Fruit fly (Drosophila melanogaster) whole organism, embryonic: ENCODE results near the gene CG43850.
A peak's percentile ranks its signal among the peaks of the same experiment; 100 is the strongest.

ENCODE experiments used
- Abd-B ChIP-seq: fragments of 200-800 bp; sonication (Bioruptor generic); optimal IDR thresholded peaks from 2 replicates; lab custom pipeline; 2018; ENCODE audit warnings: missing biosample characterization, mild to moderate bottlenecking, missing genetic modification characterization, moderate library complexity
- Atf-2 ChIP-seq: fragments of 200-800 bp; sonication (Bioruptor generic); optimal IDR thresholded peaks from 2 replicates; lab custom pipeline; 2016; ENCODE audit warnings: missing biosample characterization, missing genetic modification characterization
- Bteb2 ChIP-seq: fragments of 200-800 bp; sonication (Bioruptor generic); optimal IDR thresholded peaks from 2 replicates; lab custom pipeline; 2016; ENCODE audit warnings: missing biosample characterization, missing genetic modification characterization
- CG10431 ChIP-seq: fragments of 200-800 bp; sonication (Bioruptor generic); optimal IDR thresholded peaks from 3 replicates; lab custom pipeline; 2018; ENCODE audit warnings: missing biosample characterization, mild to moderate bottlenecking, missing genetic modification characterization
- CG10565 ChIP-seq: fragments of 200-800 bp; sonication (Bioruptor generic); optimal IDR thresholded peaks from 3 replicates; lab custom pipeline; 2016; ENCODE audit warnings: missing biosample characterization, mild to moderate bottlenecking, missing genetic modification characterization
- CG10979 ChIP-seq: fragments of 200-800 bp; sonication (Bioruptor generic); optimal IDR thresholded peaks from 2 replicates; lab custom pipeline; 2018; ENCODE audit warnings: missing biosample characterization, mild to moderate bottlenecking, missing genetic modification characterization, moderate library complexity
- CG11560 ChIP-seq: fragments of 200-800 bp; sonication (Bioruptor generic); IDR thresholded peaks from 3 replicates; pipeline ENCODE4 v1.3.6; 2022; ENCODE audit warnings: missing biosample characterization, missing genetic modification characterization
- CG13624 ChIP-seq: fragments of 200-800 bp; sonication (Bioruptor generic); optimal IDR thresholded peaks from 2 replicates; lab custom pipeline; 2016; ENCODE audit warnings: missing biosample characterization, missing genetic modification characterization
- CG15011 ChIP-seq: fragments of 200-800 bp; sonication (Bioruptor generic); optimal IDR thresholded peaks from 3 replicates; lab custom pipeline; 2018; ENCODE audit warnings: missing biosample characterization, mild to moderate bottlenecking, missing genetic modification characterization
- CG17802 ChIP-seq: fragments of 200-800 bp; sonication (Bioruptor generic); optimal IDR thresholded peaks from 2 replicates; lab custom pipeline; 2018; ENCODE audit warnings: missing biosample characterization, mild to moderate bottlenecking, missing genetic modification characterization, moderate library complexity
- CG3407 ChIP-seq: fragments of 200-800 bp; sonication (Bioruptor generic); optimal IDR thresholded peaks from 2 replicates; lab custom pipeline; 2018; ENCODE audit warnings: missing biosample characterization, mild to moderate bottlenecking, missing genetic modification characterization
- CG4730 ChIP-seq: fragments of 200-800 bp; sonication (Bioruptor generic); IDR thresholded peaks from 2 replicates; pipeline ENCODE4 v1.3.6; 2022; ENCODE audit warnings: missing biosample characterization, missing genetic modification characterization
- CG5180 ChIP-seq: fragments of 200-800 bp; sonication (Bioruptor generic); optimal IDR thresholded peaks from 3 replicates; lab custom pipeline; 2017; ENCODE audit warnings: missing biosample characterization, missing genetic modification characterization, mild to moderate bottlenecking, moderate library complexity, missing genetic modification reagents
- CG6683 ChIP-seq: fragments of 200-800 bp; sonication (Bioruptor generic); optimal IDR thresholded peaks from 2 replicates; lab custom pipeline; 2017; ENCODE audit warnings: missing biosample characterization, mild to moderate bottlenecking, missing genetic modification characterization, missing genetic modification reagents
- CG6854 ChIP-seq: fragments of 200-800 bp; sonication (Bioruptor generic); optimal IDR thresholded peaks from 3 replicates; lab custom pipeline; 2017; ENCODE audit warnings: missing biosample characterization, mild to moderate bottlenecking, missing genetic modification characterization
- CrebB ChIP-seq: fragments of 200-800 bp; sonication (Bioruptor generic); optimal IDR thresholded peaks from 3 replicates; lab custom pipeline; 2018; ENCODE audit warnings: missing biosample characterization, mild to moderate bottlenecking, missing genetic modification characterization
- Dad ChIP-seq: fragments of 200-800 bp; sonication (Bioruptor generic); optimal IDR thresholded peaks from 3 replicates; lab custom pipeline; 2016; ENCODE audit warnings: missing biosample characterization, missing genetic modification characterization
- Dip3 ChIP-seq: fragments of 200-800 bp; sonication (Bioruptor generic); optimal IDR thresholded peaks from 3 replicates; lab custom pipeline; 2016; ENCODE audit warnings: missing biosample characterization, missing genetic modification characterization
- Fer3 ChIP-seq: fragments of 200-800 bp; sonication (Bioruptor generic); optimal IDR thresholded peaks from 2 replicates; lab custom pipeline; 2018; ENCODE audit warnings: missing biosample characterization, mild to moderate bottlenecking, missing genetic modification characterization, moderate library complexity
- HLH3B ChIP-seq: fragments of 200-800 bp; sonication (Bioruptor generic); IDR thresholded peaks from 2 replicates; pipeline ENCODE4 v1.3.6; 2022; ENCODE audit warnings: missing biosample characterization, missing genetic modification characterization
- HmgD ChIP-seq: fragments of 200-800 bp; sonication (Bioruptor generic); optimal IDR thresholded peaks from 3 replicates; lab custom pipeline; 2016; ENCODE audit warnings: missing biosample characterization, missing genetic modification characterization
- Lhr ChIP-seq: fragments of 200-800 bp; sonication (Bioruptor generic); optimal IDR thresholded peaks from 3 replicates; lab custom pipeline; 2017; ENCODE audit warnings: mild to moderate bottlenecking, missing biosample characterization, missing genetic modification reagents, missing genetic modification characterization
- MESR4 ChIP-seq: fragments of 200-800 bp; sonication (Bioruptor generic); optimal IDR thresholded peaks from 2 replicates; lab custom pipeline; 2018; ENCODE audit warnings: missing biosample characterization, mild to moderate bottlenecking, missing genetic modification characterization, moderate library complexity
- NK7.1 ChIP-seq: fragments of 200-800 bp; sonication (Bioruptor generic); optimal IDR thresholded peaks from 3 replicates; lab custom pipeline; 2016; ENCODE audit warnings: missing biosample characterization, missing genetic modification characterization
- Neu2 ChIP-seq: fragments of 200-800 bp; sonication (Bioruptor generic); optimal IDR thresholded peaks from 3 replicates; lab custom pipeline; 2016; ENCODE audit warnings: missing biosample characterization, missing genetic modification characterization, borderline replicate concordance
- Nf-YB ChIP-seq: fragments of 200-800 bp; sonication (Bioruptor generic); optimal IDR thresholded peaks from 3 replicates; lab custom pipeline; 2019; ENCODE audit warnings: missing biosample characterization, mild to moderate bottlenecking, missing genetic modification characterization, moderate library complexity
- Six4 ChIP-seq: fragments of 200-800 bp; sonication (Bioruptor generic); optimal IDR thresholded peaks from 2 replicates; lab custom pipeline; 2016; ENCODE audit warnings: missing biosample characterization, missing genetic modification characterization
- Xrp1 ChIP-seq: fragments of 200-800 bp; sonication (Bioruptor generic); IDR thresholded peaks from 2 replicates; pipeline ENCODE4 v1.3.6; 2022; ENCODE audit warnings: missing biosample characterization, missing genetic modification characterization
- YL-1 ChIP-seq: fragments of 200-800 bp; sonication (Bioruptor generic); optimal IDR thresholded peaks from 3 replicates; lab custom pipeline; 2017; ENCODE audit warnings: missing biosample characterization, mild to moderate bottlenecking, missing genetic modification characterization
- ac ChIP-seq: fragments of 200-800 bp; sonication (Bioruptor generic); optimal IDR thresholded peaks from 3 replicates; lab custom pipeline; 2017; ENCODE audit warnings: missing biosample characterization, mild to moderate bottlenecking, missing genetic modification characterization
- al ChIP-seq: fragments of 200-800 bp; sonication (Bioruptor generic); IDR thresholded peaks from 2 replicates; pipeline ENCODE4 v1.3.6; 2022; ENCODE audit warnings: missing biosample characterization, missing genetic modification characterization
- bbx ChIP-seq: fragments of 200-800 bp; sonication (Bioruptor generic); IDR thresholded peaks from 2 replicates; pipeline ENCODE4 v1.3.6; 2022; ENCODE audit warnings: missing biosample characterization, missing genetic modification characterization; ENCODE audit not compliant: partially characterized antibody
- dimm ChIP-seq: fragments of 200-800 bp; sonication (Bioruptor generic); IDR thresholded peaks from 2 replicates; pipeline ENCODE4 v1.3.6; 2022; ENCODE audit warnings: missing biosample characterization, missing genetic modification characterization
- dmrt11E ChIP-seq: fragments of 200-800 bp; sonication (Bioruptor generic); optimal IDR thresholded peaks from 3 replicates; lab custom pipeline; 2018; ENCODE audit warnings: missing biosample characterization, mild to moderate bottlenecking, missing genetic modification characterization, moderate library complexity
- dysf ChIP-seq: fragments of 200-800 bp; sonication (Bioruptor generic); IDR thresholded peaks from 3 replicates; pipeline ENCODE4 v1.3.6; 2022; ENCODE audit warnings: missing biosample characterization, missing genetic modification characterization
- en ChIP-seq: fragments of 200-800 bp; sonication (Bioruptor generic); optimal IDR thresholded peaks from 2 replicates; lab custom pipeline; 2016; ENCODE audit warnings: missing biosample characterization, missing genetic modification characterization
- grn ChIP-seq: fragments of 200-800 bp; sonication (Bioruptor generic); optimal IDR thresholded peaks from 3 replicates; lab custom pipeline; 2017; ENCODE audit warnings: missing biosample characterization, missing genetic modification characterization
- gro ChIP-seq: fragments of 200-800 bp; sonication (Bioruptor generic); optimal IDR thresholded peaks from 2 replicates; lab custom pipeline; 2016; ENCODE audit warnings: missing biosample characterization, missing genetic modification characterization
- her ChIP-seq: fragments of 200-800 bp; sonication (Bioruptor generic); optimal IDR thresholded peaks from 2 replicates; lab custom pipeline; 2016; ENCODE audit warnings: missing biosample characterization, missing genetic modification characterization
- luna ChIP-seq: fragments of 200-800 bp; sonication (Bioruptor generic); optimal IDR thresholded peaks from 2 replicates; lab custom pipeline; 2016; ENCODE audit warnings: missing biosample characterization, missing genetic modification characterization
- nerfin-2 ChIP-seq: fragments of 200-800 bp; sonication (Bioruptor generic); IDR thresholded peaks from 2 replicates; pipeline ENCODE4 v1.3.6; 2022; ENCODE audit warnings: missing biosample characterization, missing genetic modification characterization; ENCODE audit not compliant: partially characterized antibody
- pros ChIP-seq: fragments of 200-800 bp; sonication (Bioruptor generic); optimal IDR thresholded peaks from 3 replicates; lab custom pipeline; 2019; ENCODE audit warnings: missing biosample characterization, mild to moderate bottlenecking, missing genetic modification characterization, moderate library complexity
- run ChIP-seq: fragments of 200-800 bp; sonication (Bioruptor generic); optimal IDR thresholded peaks from 3 replicates; lab custom pipeline; 2018; ENCODE audit warnings: missing biosample characterization, mild to moderate bottlenecking, missing genetic modification characterization
- sc ChIP-seq, 3 experiments: fragments of >200 bp in 2 of 3; fragments of 200-800 bp in 1 of 3; sonication (Bioruptor generic) in 1 of 3; optimal IDR thresholded peaks; 2 replicates in 2 of 3; 3 replicates in 1 of 3; lab custom pipeline; 2017; ENCODE audit warnings: mild to moderate bottlenecking in 1 of 3, missing biosample characterization in 1 of 3, missing genetic modification characterization in 1 of 3, missing genetic modification reagents in 1 of 3
- slbo ChIP-seq: fragments of 200-800 bp; sonication (Bioruptor generic); IDR thresholded peaks from 2 replicates; pipeline ENCODE4 v1.3.6; 2022; ENCODE audit warnings: missing biosample characterization, missing genetic modification characterization
- sob ChIP-seq: fragments of 200-800 bp; sonication (Bioruptor generic); IDR thresholded peaks from 2 replicates; pipeline ENCODE4 v1.3.6; 2022; ENCODE audit warnings: missing biosample characterization, missing genetic modification characterization
- tll ChIP-seq, 2 experiments: fragments of 200-800 bp in 1 of 2; fragments of >200 bp in 1 of 2; sonication (Bioruptor generic) in 1 of 2; optimal IDR thresholded peaks; 2 replicates each; lab custom pipeline; 2017 to 2019; ENCODE audit warnings: missing biosample characterization in 2 of 2, missing genetic modification characterization in 2 of 2, mild to moderate bottlenecking in 1 of 2, moderate library complexity in 1 of 2
- tna ChIP-seq: fragments of 200-800 bp; sonication (Bioruptor generic); IDR thresholded peaks from 2 replicates; pipeline ENCODE4 v1.3.6; 2022; ENCODE audit warnings: missing biosample characterization, missing genetic modification characterization; ENCODE audit not compliant: partially characterized antibody
- toy ChIP-seq: fragments of 200-800 bp; sonication (Bioruptor generic); IDR thresholded peaks from 2 replicates; pipeline ENCODE4 v1.3.6; 2022; ENCODE audit warnings: missing biosample characterization, missing genetic modification characterization
- twi ChIP-seq: fragments of 200-800 bp; optimal IDR thresholded peaks from 2 replicates; lab custom pipeline; 2019; ENCODE audit warnings: missing biosample characterization, mild to moderate bottlenecking, missing genetic modification characterization, moderate library complexity
- usp ChIP-seq: fragments of >200 bp; optimal IDR thresholded peaks from 2 replicates; lab custom pipeline; 2017; ENCODE audit warnings: missing biosample characterization, missing genetic modification characterization

Gene CG43850

dm6 chr2L:13367378-13367777, 47.9 kb upstream of the CG43850 start, which contains the start of gene Tap42 (continued):
- TF ChIP-seq Xrp1 (GFP tag; lab: Robert Waterston, UW): 0 out of 2 replicates have a peak, but pooled peaks have one; percentile 12
- no peak for TF ChIP-seq CG4730 (GFP tag; lab: Robert Waterston, UW)
- TF ChIP-seq nerfin-2: no peak
- TF ChIP-seq toy (GFP tag; lab: Robert Waterston, UW): no peak
- TF ChIP-seq CG10431: no peak
- no peak for TF ChIP-seq CG15011 (GFP tag; lab: Kevin White, UChicago)
- no peak for TF ChIP-seq NK7.1 (GFP tag; lab: Kevin White, UChicago)
- no peak for TF ChIP-seq Fer3 (tag; lab: Kevin White, UChicago)
- TF ChIP-seq ac (GFP tag; lab: Kevin White, UChicago): no peak
- no peak for TF ChIP-seq al (GFP tag; lab: Robert Waterston, UW)
- TF ChIP-seq YL-1 (GFP tag; lab: Kevin White, UChicago): no peak
- TF ChIP-seq dmrt11E (tag; lab: Kevin White, UChicago): no peak
- TF ChIP-seq grn (GFP tag; lab: Kevin White, UChicago): no peak
- TF ChIP-seq sob (GFP tag; lab: Robert Waterston, UW): no peak
- TF ChIP-seq CG3407: no peak
- TF ChIP-seq Nf-YB (GFP tag; lab: Kevin White, UChicago): no peak
- no peak for TF ChIP-seq sc (optimal IDR thresholded peaks at IDR 0.05; lab: Kevin White, UChicago)
- no peak for TF ChIP-seq sc (GFP tag; optimal IDR thresholded peaks at IDR 0.05; lab: Kevin White, UChicago)
- TF ChIP-seq HLH3B: no peak
- no peak for TF ChIP-seq Abd-B
- TF ChIP-seq luna (GFP tag; lab: Kevin White, UChicago): no peak
- TF ChIP-seq Neu2 (GFP tag; lab: Kevin White, UChicago): no peak
- no peak for TF ChIP-seq usp
- TF ChIP-seq CrebB (tag; lab: Kevin White, UChicago): no peak
- TF ChIP-seq MESR4: peak; percentile 40
- peak; percentile 29 for TF ChIP-seq CG10979 (tag; lab: Kevin White, UChicago)
- TF ChIP-seq Bteb2: peak; percentile 13
- TF ChIP-seq dysf (GFP tag; lab: Robert Waterston, UW): no peak
- no peak for TF ChIP-seq run (tag; lab: Kevin White, UChicago)
- peak; percentile 11 for TF ChIP-seq twi (tag; lab: Kevin White, UChicago)
- no peak for TF ChIP-seq bbx (GFP tag; lab: Robert Waterston, UW)
- TF ChIP-seq gro (GFP tag; lab: Kevin White, UChicago): no peak
- TF ChIP-seq Dad (GFP tag; lab: Kevin White, UChicago): no peak
- no peak for TF ChIP-seq CG13624 (GFP tag; lab: Kevin White, UChicago)
- TF ChIP-seq Dip3: no peak
- TF ChIP-seq tna (GFP tag; lab: Robert Waterston, UW): no peak
- TF ChIP-seq CG5180: no peak
- TF ChIP-seq CG17802 (tag; lab: Kevin White, UChicago): no peak
- no peak for TF ChIP-seq slbo (GFP tag; lab: Robert Waterston, UW)
- TF ChIP-seq dimm: no peak
- TF ChIP-seq CG10565 (GFP tag; lab: Kevin White, UChicago): no peak
- no peak for TF ChIP-seq Atf-2
- no peak for TF ChIP-seq en
- TF ChIP-seq CG11560: no peak
- TF ChIP-seq her (GFP tag; lab: Kevin White, UChicago): no peak
- TF ChIP-seq pros: no peak
- TF ChIP-seq Six4 (GFP tag; lab: Kevin White, UChicago): no peak
- no peak for TF ChIP-seq CG6683 (GFP tag; lab: Kevin White, UChicago)
- TF ChIP-seq HmgD (GFP tag; lab: Kevin White, UChicago): no peak
- no peak for TF ChIP-seq Lhr (GFP tag; lab: Kevin White, UChicago)
- no peak for TF ChIP-seq tll (GFP tag; optimal IDR thresholded peaks at IDR 0.05; lab: Kevin White, UChicago)
- TF ChIP-seq CG6854: no peak
